Fruit fly (Drosophila melanogaster): ENCODE measurements around the gene Vps24.

DNA sequence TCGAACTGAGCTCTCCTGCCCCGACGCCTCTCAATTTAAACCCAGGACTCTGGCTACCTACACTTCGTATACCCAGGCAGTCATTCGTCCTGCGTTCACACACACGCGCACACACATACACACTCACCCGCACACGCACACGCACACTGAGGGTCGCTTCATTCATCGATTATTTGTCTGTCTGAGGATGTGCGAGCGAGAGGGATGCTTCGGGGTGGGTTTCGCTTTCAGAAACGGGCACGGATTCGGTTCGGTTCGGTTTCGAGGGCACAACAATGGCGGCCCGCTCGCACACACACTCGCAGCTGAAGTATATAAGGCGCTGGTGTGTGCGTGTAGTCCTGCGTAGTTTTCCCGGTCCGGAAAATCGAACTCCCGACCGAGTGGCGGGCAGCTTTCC, 35.9 kb upstream of the Vps24 start, which contains the start of gene hkb:
- TF ChIP-seq Dif (GFP tag; optimal IDR thresholded peaks at IDR 0.05; ENCODE audit: partially characterized antibody) (no peak), h (GFP tag; optimal IDR thresholded peaks at IDR 0.05) (no peak), Myc (optimal IDR thresholded peaks at IDR 0.05) (no peak), dsf (GFP tag; optimal IDR thresholded peaks at IDR 0.05; ENCODE audit: borderline replicate concordance) (no peak), dmrt93B (GFP tag; optimal IDR thresholded peaks at IDR 0.05) (no peak), Jra (GFP tag; optimal IDR thresholded peaks at IDR 0.05) (no peak), lola (GFP tag; optimal IDR thresholded peaks at IDR 0.05) (no peak), foxo (GFP tag; optimal IDR thresholded peaks at IDR 0.05) (no peak), Hr78 (GFP tag; optimal IDR thresholded peaks at IDR 0.05) (no peak), CG9705 (GFP tag; optimal IDR thresholded peaks at IDR 0.05) (no peak), dl (GFP tag; optimal IDR thresholded peaks at IDR 0.05; ENCODE audit: insufficient read depth in 1 of 2, partially characterized antibody in 2 of 2) (no peak), sv (GFP tag; optimal IDR thresholded peaks at IDR 0.05) (no peak)

All from whole organism, wandering third instar larva.